Worm (Caenorhabditis elegans) whole organism, L3 larva: ENCODE data around the gene K08F4.12.

Experiments
- R02D3.7 ChIP-seq: fragments of 150-350 bp; optimal IDR thresholded peaks from 2 replicates; lab custom pipeline; 2014; ENCODE audit warnings: missing biosample characterization, missing genetic modification characterization
- ZK546.5 ChIP-seq: sonication (generic microtip); optimal IDR thresholded peaks from 2 replicates; lab custom pipeline; 2017; ENCODE audit warnings: missing biosample characterization, missing genetic modification characterization
- ama-1 ChIP-seq: fragments of 150-350 bp; optimal IDR thresholded peaks from 2 replicates; lab custom pipeline; 2018
- ceh-16 ChIP-seq: sonication (generic microtip); optimal IDR thresholded peaks from 2 replicates; lab custom pipeline; 2017; ENCODE audit warnings: missing biosample characterization, missing genetic modification characterization
- ceh-28 ChIP-seq: fragments of 150-350 bp; optimal IDR thresholded peaks from 2 replicates; lab custom pipeline; 2014; ENCODE audit warnings: missing biosample characterization, missing genetic modification reagents, missing genetic modification characterization
- ceh-82 ChIP-seq: fragments of 150-350 bp; optimal IDR thresholded peaks from 2 replicates; lab custom pipeline; 2014; ENCODE audit warnings: missing biosample characterization, missing genetic modification characterization
- egl-27 ChIP-seq: sonication (generic microtip); optimal IDR thresholded peaks from 4 replicates; lab custom pipeline; 2017; ENCODE audit warnings: missing biosample characterization, missing genetic modification reagents, missing genetic modification characterization
- egl-5 ChIP-seq: fragments of 150-350 bp; optimal IDR thresholded peaks from 2 replicates; lab custom pipeline; 2017; ENCODE audit warnings: missing biosample characterization, missing genetic modification reagents, missing genetic modification characterization, inconsistent platforms
- elt-1 ChIP-seq: fragments of 150-350 bp; optimal IDR thresholded peaks from 2 replicates; lab custom pipeline; 2014; ENCODE audit warnings: missing biosample characterization, missing genetic modification characterization
- elt-2 ChIP-seq: sonication (generic microtip); optimal IDR thresholded peaks from 2 replicates; lab custom pipeline; 2016; ENCODE audit warnings: missing genetic modification reagents, mild to moderate bottlenecking, missing genetic modification characterization, missing compliant biosample characterization
- elt-3 ChIP-seq, 3 experiments: fragments of 150-350 bp in 1 of 3; sonication (generic microtip) in 2 of 3; optimal IDR thresholded peaks; 2 replicates in 2 of 3; 4 replicates in 1 of 3; lab custom pipeline; 2014 to 2017; ENCODE audit warnings: missing biosample characterization in 3 of 3, missing genetic modification characterization in 3 of 3
- fkh-10 ChIP-seq: sonication (generic microtip); optimal IDR thresholded peaks from 2 replicates; lab custom pipeline; 2017; ENCODE audit warnings: missing biosample characterization, missing genetic modification reagents, missing genetic modification characterization
- fkh-2 ChIP-seq: fragments of 150-350 bp; optimal IDR thresholded peaks from 2 replicates; lab custom pipeline; 2014; ENCODE audit warnings: missing biosample characterization, missing genetic modification reagents, missing genetic modification characterization
- fos-1 ChIP-seq: fragments of 150-350 bp; optimal IDR thresholded peaks from 2 replicates; lab custom pipeline; 2014; ENCODE audit warnings: missing biosample characterization, missing genetic modification characterization
- hmg-11 ChIP-seq: sonication (generic microtip); optimal IDR thresholded peaks from 2 replicates; lab custom pipeline; 2016; ENCODE audit warnings: missing genetic modification characterization, missing compliant biosample characterization
- lin-15B ChIP-seq: fragments of 150-350 bp; optimal IDR thresholded peaks from 2 replicates; lab custom pipeline; 2014; ENCODE audit warnings: missing biosample characterization, missing genetic modification characterization
- lin-39 ChIP-seq: fragments of 150-350 bp; optimal IDR thresholded peaks from 2 replicates; lab custom pipeline; 2018; ENCODE audit warnings: missing biosample characterization, missing genetic modification reagents, missing genetic modification characterization
- lsy-12 ChIP-seq: sonication (generic microtip); optimal IDR thresholded peaks from 2 replicates; lab custom pipeline; 2016; ENCODE audit warnings: mild to moderate bottlenecking, missing genetic modification characterization, missing compliant biosample characterization
- mdl-1 ChIP-seq: fragments of 150-350 bp; optimal IDR thresholded peaks from 2 replicates; lab custom pipeline; 2014; ENCODE audit warnings: missing biosample characterization, missing genetic modification characterization
- mml-1 ChIP-seq: fragments of 150-350 bp; sonication (generic microtip); optimal IDR thresholded peaks from 3 replicates; lab custom pipeline; 2014; ENCODE audit warnings: missing biosample characterization, missing genetic modification characterization
- nfya-1 ChIP-seq: sonication (generic microtip); optimal IDR thresholded peaks from 2 replicates; lab custom pipeline; 2017; ENCODE audit warnings: missing genetic modification characterization, mild to moderate bottlenecking, missing compliant biosample characterization, antibody characterized with exemption, moderate library complexity; ENCODE audit not compliant: insufficient read depth
- nhr-11 ChIP-seq: fragments of 150-350 bp; optimal IDR thresholded peaks from 2 replicates; lab custom pipeline; 2014; ENCODE audit warnings: missing biosample characterization, missing genetic modification characterization
- nhr-12 ChIP-seq: fragments of 150-350 bp; optimal IDR thresholded peaks from 2 replicates; lab custom pipeline; 2014; ENCODE audit warnings: missing biosample characterization, missing genetic modification characterization
- nhr-237 ChIP-seq: fragments of 150-350 bp; optimal IDR thresholded peaks from 2 replicates; lab custom pipeline; 2014; ENCODE audit warnings: missing biosample characterization, missing genetic modification characterization
- nhr-28 ChIP-seq: fragments of 150-350 bp; optimal IDR thresholded peaks from 2 replicates; lab custom pipeline; 2014; ENCODE audit warnings: missing biosample characterization, missing genetic modification characterization
- nhr-43 ChIP-seq: sonication (generic microtip); optimal IDR thresholded peaks from 2 replicates; lab custom pipeline; 2016; ENCODE audit warnings: mild to moderate bottlenecking, missing genetic modification characterization, missing compliant biosample characterization; ENCODE audit not compliant: poor library complexity, severe bottlenecking
- nhr-67 ChIP-seq: fragments of 150-350 bp; optimal IDR thresholded peaks from 2 replicates; lab custom pipeline; 2014; ENCODE audit warnings: missing biosample characterization, missing genetic modification characterization
- nhr-76 ChIP-seq: fragments of 150-350 bp; sonication (generic microtip); optimal IDR thresholded peaks from 5 replicates; lab custom pipeline; 2014; ENCODE audit warnings: missing biosample characterization, missing genetic modification characterization
- nhr-77 ChIP-seq: fragments of 150-350 bp; optimal IDR thresholded peaks from 2 replicates; lab custom pipeline; 2014; ENCODE audit warnings: missing biosample characterization, missing genetic modification characterization
- pha-4 ChIP-seq: fragments of 150-350 bp; optimal IDR thresholded peaks from 2 replicates; lab custom pipeline; 2014; ENCODE audit warnings: missing biosample characterization, missing genetic modification reagents, missing genetic modification characterization
- pqm-1 ChIP-seq: fragments of 150-350 bp; optimal IDR thresholded peaks from 2 replicates; lab custom pipeline; 2017; ENCODE audit warnings: missing biosample characterization, missing genetic modification characterization, inconsistent platforms
- sea-2 ChIP-seq: fragments of 150-350 bp; sonication (generic microtip); optimal IDR thresholded peaks from 4 replicates; lab custom pipeline; 2014; ENCODE audit warnings: missing biosample characterization, missing genetic modification reagents, missing genetic modification characterization
- skn-1 ChIP-seq: fragments of 150-350 bp; optimal IDR thresholded peaks from 2 replicates; lab custom pipeline; 2014; ENCODE audit warnings: missing biosample characterization, missing genetic modification characterization
- snpc-4 ChIP-seq: fragments of 150-350 bp; optimal IDR thresholded peaks from 2 replicates; lab custom pipeline; 2014; ENCODE audit warnings: missing biosample characterization, missing genetic modification characterization
- unc-62 ChIP-seq: fragments of 150-350 bp; sonication (generic microtip); optimal IDR thresholded peaks from 4 replicates; lab custom pipeline; 2014; ENCODE audit warnings: missing biosample characterization, missing genetic modification reagents, missing genetic modification characterization
- zag-1 ChIP-seq: fragments of 150-350 bp; optimal IDR thresholded peaks from 2 replicates; lab custom pipeline; 2014; ENCODE audit warnings: missing biosample characterization, missing genetic modification characterization
- ztf-11 ChIP-seq: fragments of 150-350 bp; optimal IDR thresholded peaks from 2 replicates; lab custom pipeline; 2014; ENCODE audit warnings: missing biosample characterization, missing genetic modification characterization

K08F4.12 gene

ce11 chrIV:10129957-10130356 is 7.9 kb upstream of the K08F4.12 start, which contains the start of gene glt-3:
TSS of gene glt-3 (plus strand) at chrIV:10130257.
- TF ChIP-seq egl-5, result no peak
- TF ChIP-seq fos-1 (tag; lab: Kevin White, UChicago), result no peak
- TF ChIP-seq unc-62 (GFP tag; lab: Kevin White, UChicago), result no peak
- no peak for TF ChIP-seq nhr-76 (tag; lab: Kevin White, UChicago)
- no peak for TF ChIP-seq ceh-82
- no peak for TF ChIP-seq hmg-11 (tag; lab: Kevin White, UChicago)
- no peak for TF ChIP-seq elt-2 (tag; lab: Kevin White, UChicago)
- no peak for TF ChIP-seq mdl-1 (tag; lab: Kevin White, UChicago)
- no peak for TF ChIP-seq lsy-12
- no peak for TF ChIP-seq elt-3 (tag; optimal IDR thresholded peaks at IDR 0.05; lab: Kevin White, UChicago)
- no peak for TF ChIP-seq nhr-67 (tag; lab: Kevin White, UChicago)
- TF ChIP-seq fkh-10, result no peak
- no peak for TF ChIP-seq fkh-2 (tag; lab: Kevin White, UChicago)
- TF ChIP-seq egl-27, result no peak
- TF ChIP-seq snpc-4, result no peak

DNA sequence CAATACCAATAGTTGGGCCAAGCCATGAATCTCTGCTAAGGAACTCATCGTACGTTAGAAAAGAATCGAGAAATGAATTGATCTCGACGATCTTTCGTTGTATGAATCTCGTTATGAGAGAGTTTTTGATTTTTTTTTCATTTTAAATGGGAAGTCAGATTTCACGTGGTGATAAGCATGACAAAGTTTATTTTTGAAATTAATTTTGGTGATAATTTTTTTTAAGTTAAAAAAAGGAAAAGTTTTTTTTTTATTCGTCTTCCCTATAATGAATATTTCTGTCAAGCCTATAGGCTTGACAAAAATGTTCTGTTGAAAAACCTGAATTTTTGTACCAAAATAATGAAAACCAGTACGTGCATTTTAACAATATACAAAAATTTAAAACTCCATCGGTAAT is 2.1 kb upstream of the K08F4.12 start, which contains the start of gene K08F4.5:
TSS of gene K08F4.5 (minus strand) at position 101 of the 400 bp plus-strand sequence.
- TF ChIP-seq mml-1, result no peak
- TF ChIP-seq nhr-11, result no peak
- TF ChIP-seq lin-39 (tag; lab: Kevin White, UChicago), result no peak
- TF ChIP-seq hmg-11 (tag; lab: Kevin White, UChicago), result no peak

ce11 chrIV:10140143-10140542 is 2.2 kb downstream of the K08F4.12 start, which contains the start of gene gst-3:
TSS of gene gst-3 (minus strand) at chrIV:10140243.
- TF ChIP-seq pha-4 (tag; lab: Kevin White, UChicago) (peak; percentile 33), nhr-43 (tag; lab: Kevin White, UChicago) (no peak)
- TF ChIP-seq, all 47 proteins: peak for 1

- TF ChIP-seq skn-1 (tag; lab: Kevin White, UChicago) (peak; percentile 43), lsy-12 (no peak)
Observed at ce11 chrIV:10141930-10142505, 4.1 kb downstream of the K08F4.12 start, which contains the start of the genes gst-2, gst-4 and dhs-12. TSS of gene gst-2 (minus strand) at chrIV:10142061. TSS of gene gst-4 (plus strand) at chrIV:10142225. TSS of gene dhs-12 (plus strand) at chrIV:10142455.

DNA sequence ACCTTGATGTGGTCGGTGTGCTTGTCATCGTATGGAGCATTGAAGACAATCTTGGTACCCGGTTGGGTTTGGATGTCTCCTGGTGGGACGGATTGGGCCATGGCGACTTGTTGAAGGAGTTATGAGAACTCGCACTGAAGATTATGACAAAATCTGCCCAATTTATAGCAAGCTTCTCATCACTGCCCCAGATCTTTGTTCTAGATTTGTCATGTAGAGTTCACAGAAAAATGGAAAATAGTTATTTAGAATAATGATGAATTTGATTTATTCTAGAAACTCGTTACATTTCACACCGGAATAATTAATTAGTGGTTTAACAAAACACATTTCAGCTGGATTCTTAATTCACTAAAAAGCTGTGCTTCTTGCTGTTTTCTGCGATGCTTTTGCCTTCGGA is 5.7 kb downstream of the K08F4.12 start, which contains the start of gene msp-38:
TSS of gene msp-38 (minus strand) at position 101 of the 400 bp plus-strand sequence.
- TF ChIP-seq unc-62 (GFP tag; lab: Kevin White, UChicago), result no peak
- no peak for TF ChIP-seq nhr-28 (tag; lab: Kevin White, UChicago)
- TF ChIP-seq pqm-1 (tag; lab: Kevin White, UChicago), result no peak
- TF ChIP-seq pha-4 (tag; lab: Kevin White, UChicago), result no peak
- no peak for TF ChIP-seq ceh-16 (tag; lab: Kevin White, UChicago)
- TF ChIP-seq mml-1, result no peak
- TF ChIP-seq egl-5, result no peak
- no peak for TF ChIP-seq nhr-12
- TF ChIP-seq elt-1 (tag; lab: Kevin White, UChicago), result no peak
- no peak for TF ChIP-seq lsy-12
- no peak for TF ChIP-seq nhr-77 (tag; lab: Kevin White, UChicago)
- TF ChIP-seq R02D3.7, result no peak
- TF ChIP-seq ztf-11, result no peak
- no peak for TF ChIP-seq nfya-1 (tag; lab: Kevin White, UChicago)
- no peak for TF ChIP-seq nhr-76 (tag; lab: Kevin White, UChicago)
- no peak for TF ChIP-seq zag-1 (tag; lab: Kevin White, UChicago)

DNA sequence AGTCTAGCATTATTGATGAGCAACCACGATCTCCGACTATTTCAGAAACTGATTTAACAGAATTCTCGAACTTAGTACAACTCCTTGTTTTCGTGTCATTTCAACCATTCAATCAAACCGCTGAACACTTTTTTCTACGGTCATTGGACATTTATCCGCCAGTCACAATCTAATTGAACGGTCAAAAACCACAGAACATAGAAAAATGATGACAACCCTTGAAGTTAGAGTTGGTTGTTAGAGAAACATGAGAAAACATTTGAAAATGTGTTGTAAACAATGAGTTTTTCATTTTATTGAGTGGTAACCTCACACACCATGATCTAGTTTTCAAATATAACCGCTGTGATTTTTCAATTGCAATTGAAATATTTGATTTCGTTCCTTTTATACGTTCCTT is 6.6 kb downstream of the K08F4.12 start:
- TF ChIP-seq lsy-12 (no peak), elt-1 (tag; lab: Kevin White, UChicago) (no peak), sea-2 (GFP tag; lab: Kevin White, UChicago) (no peak), nhr-12 (no peak), mdl-1 (tag; lab: Kevin White, UChicago) (no peak), zag-1 (tag; lab: Kevin White, UChicago) (no peak), ZK546.5 (tag; lab: Kevin White, UChicago) (no peak), lin-15B (tag; lab: Kevin White, UChicago) (no peak), nhr-237 (tag; lab: Kevin White, UChicago) (no peak), pha-4 (tag; lab: Kevin White, UChicago) (no peak), nhr-76 (tag; lab: Kevin White, UChicago) (no peak), fkh-10 (no peak), lin-39 (tag; lab: Kevin White, UChicago) (no peak), ztf-11 (no peak), ceh-28 (tag; lab: Kevin White, UChicago) (no peak), ama-1 (lab: Kevin White, UChicago) (no peak), skn-1 (tag; lab: Kevin White, UChicago) (no peak)
